Worm (Caenorhabditis elegans) whole organism, late embryonic: Measurements from ENCODE around the gene T26E4.3.
"Not testable (repeated sequence)": the region's sequence is repeated elsewhere in the genome, so short reads cannot be mapped to it uniquely, and the experiment has no call there.

Source experiments
- C08G9.2 ChIP-seq: sonication (generic microtip); optimal IDR thresholded peaks from 2 replicates; lab custom pipeline; 2016; ENCODE audit warnings: mild to moderate bottlenecking, missing genetic modification characterization, moderate library complexity, missing compliant biosample characterization
- C38D4.7 ChIP-seq: fragments of 200-800 bp; sonication (Bioruptor generic); optimal IDR thresholded peaks from 2 replicates; lab custom pipeline; 2018; ENCODE audit warnings: mild to moderate bottlenecking, missing genetic modification characterization, moderate library complexity, missing compliant biosample characterization
- F13H6.1 ChIP-seq: sonication (generic microtip); optimal IDR thresholded peaks from 2 replicates; lab custom pipeline; 2016; ENCODE audit warnings: missing genetic modification characterization, missing compliant biosample characterization
- K02D7.2 ChIP-seq: sonication (generic microtip); optimal IDR thresholded peaks from 2 replicates; lab custom pipeline; 2017; ENCODE audit warnings: mild to moderate bottlenecking, missing genetic modification characterization, missing compliant biosample characterization
- K09A11.1 ChIP-seq: sonication (generic microtip); optimal IDR thresholded peaks from 2 replicates; lab custom pipeline; 2017; ENCODE audit warnings: antibody characterized with exemption, mild to moderate bottlenecking, missing genetic modification characterization, missing compliant biosample characterization; ENCODE audit not compliant: insufficient read depth
- Y22D7AL.16 ChIP-seq: sonication (generic microtip); optimal IDR thresholded peaks from 2 replicates; lab custom pipeline; 2016; ENCODE audit warnings: missing genetic modification characterization, missing compliant biosample characterization
- ahr-1 ChIP-seq: sonication (generic microtip); optimal IDR thresholded peaks from 2 replicates; lab custom pipeline; 2016; ENCODE audit warnings: missing genetic modification characterization, missing compliant biosample characterization
- ama-1 ChIP-seq: fragments of 150-350 bp; optimal IDR thresholded peaks from 2 replicates; lab custom pipeline; 2014
- ceh-14 ChIP-seq: sonication (generic microtip); optimal IDR thresholded peaks from 2 replicates; lab custom pipeline; 2016; ENCODE audit warnings: missing genotype, missing genetic modification characterization, missing compliant biosample characterization
- ceh-18 ChIP-seq: sonication (generic microtip); optimal IDR thresholded peaks from 2 replicates; lab custom pipeline; 2016; ENCODE audit warnings: missing genetic modification characterization, missing compliant biosample characterization
- ceh-19 ChIP-seq: fragments of 200-800 bp; sonication (Bioruptor generic); optimal IDR thresholded peaks from 2 replicates; lab custom pipeline; 2018; ENCODE audit warnings: mild to moderate bottlenecking, missing genetic modification characterization, missing compliant biosample characterization
- ceh-2 ChIP-seq: sonication (generic microtip); optimal IDR thresholded peaks from 2 replicates; lab custom pipeline; 2016; ENCODE audit warnings: missing genotype, missing genetic modification characterization, missing compliant biosample characterization
- ceh-24 ChIP-seq: sonication (generic microtip); optimal IDR thresholded peaks from 2 replicates; lab custom pipeline; 2016; ENCODE audit warnings: mild to moderate bottlenecking, missing genetic modification characterization, missing compliant biosample characterization
- ceh-30 ChIP-seq: fragments of 150-350 bp; optimal IDR thresholded peaks from 2 replicates; lab custom pipeline; 2014; ENCODE audit warnings: missing biosample characterization, missing genetic modification characterization
- ceh-34 ChIP-seq: sonication (generic microtip); optimal IDR thresholded peaks from 2 replicates; lab custom pipeline; 2016; ENCODE audit warnings: mild to moderate bottlenecking, missing genetic modification characterization, missing compliant biosample characterization
- dve-1 ChIP-seq: sonication (generic microtip); optimal IDR thresholded peaks from 2 replicates; lab custom pipeline; 2017; ENCODE audit warnings: antibody characterized with exemption, mild to moderate bottlenecking, missing genetic modification characterization, missing compliant biosample characterization
- elt-2 ChIP-seq: sonication (generic microtip); optimal IDR thresholded peaks from 2 replicates; lab custom pipeline; 2016; ENCODE audit warnings: missing genetic modification reagents, missing genetic modification characterization, missing compliant biosample characterization
- eyg-1 ChIP-seq: sonication (generic microtip); optimal IDR thresholded peaks from 2 replicates; lab custom pipeline; 2016; ENCODE audit warnings: missing genotype, missing genetic modification characterization, missing compliant biosample characterization
- fkh-10 ChIP-seq: fragments of 150-350 bp; optimal IDR thresholded peaks from 2 replicates; lab custom pipeline; 2014; ENCODE audit warnings: missing biosample characterization, missing genetic modification reagents, missing genetic modification characterization
- fkh-6 ChIP-seq: sonication (generic microtip); optimal IDR thresholded peaks from 2 replicates; lab custom pipeline; 2016; ENCODE audit warnings: missing genetic modification characterization, missing compliant biosample characterization
- hlh-13 ChIP-seq: fragments of 200-800 bp; sonication (Bioruptor generic); optimal IDR thresholded peaks from 2 replicates; lab custom pipeline; 2018; ENCODE audit warnings: mild to moderate bottlenecking, missing genetic modification characterization, missing compliant biosample characterization
- hlh-30 ChIP-seq: sonication (generic microtip); optimal IDR thresholded peaks from 2 replicates; lab custom pipeline; 2017; ENCODE audit warnings: antibody characterized with exemption, missing genetic modification characterization, missing compliant biosample characterization; ENCODE audit not compliant: insufficient read depth
- hlh-6 ChIP-seq: sonication (generic microtip); optimal IDR thresholded peaks from 2 replicates; lab custom pipeline; 2016; ENCODE audit warnings: missing genotype, missing genetic modification characterization, missing compliant biosample characterization
- lim-6 ChIP-seq: sonication (generic microtip); optimal IDR thresholded peaks from 2 replicates; lab custom pipeline; 2016; ENCODE audit warnings: missing genetic modification characterization, missing compliant biosample characterization
- lin-11 ChIP-seq: fragments of 200-800 bp; sonication (Bioruptor generic); optimal IDR thresholded peaks from 2 replicates; lab custom pipeline; 2018; ENCODE audit warnings: mild to moderate bottlenecking, missing genetic modification characterization, missing compliant biosample characterization
- mec-3 ChIP-seq: sonication (generic microtip); optimal IDR thresholded peaks from 2 replicates; lab custom pipeline; 2016; ENCODE audit warnings: borderline replicate concordance, missing genetic modification characterization, missing compliant biosample characterization
- nfya-1 ChIP-seq: sonication (generic microtip); optimal IDR thresholded peaks from 2 replicates; lab custom pipeline; 2017; ENCODE audit warnings: missing genetic modification characterization, mild to moderate bottlenecking, missing compliant biosample characterization, antibody characterized with exemption, moderate library complexity
- nhr-11 ChIP-seq: fragments of 150-350 bp; optimal IDR thresholded peaks from 2 replicates; lab custom pipeline; 2014; ENCODE audit warnings: missing biosample characterization, missing genetic modification characterization
- npax-4 ChIP-seq: sonication (generic microtip); optimal IDR thresholded peaks from 2 replicates; lab custom pipeline; 2016; ENCODE audit warnings: missing genetic modification characterization, missing compliant biosample characterization
- pat-9 ChIP-seq: fragments of 200-800 bp; sonication (Bioruptor generic); optimal IDR thresholded peaks from 2 replicates; lab custom pipeline; 2018; ENCODE audit warnings: mild to moderate bottlenecking, missing genetic modification characterization, moderate library complexity, missing compliant biosample characterization
- pqm-1 ChIP-seq: sonication (generic microtip); optimal IDR thresholded peaks from 2 replicates; lab custom pipeline; 2016; ENCODE audit warnings: missing genetic modification characterization, missing compliant biosample characterization
- pros-1 ChIP-seq: fragments of 150-350 bp; optimal IDR thresholded peaks from 2 replicates; lab custom pipeline; 2014; ENCODE audit warnings: missing biosample characterization, missing genetic modification reagents, missing genetic modification characterization
- rnt-1 ChIP-seq: sonication (generic microtip); optimal IDR thresholded peaks from 2 replicates; lab custom pipeline; 2016; ENCODE audit warnings: missing genetic modification characterization, missing compliant biosample characterization
- sox-4 ChIP-seq: sonication (generic microtip); optimal IDR thresholded peaks from 2 replicates; lab custom pipeline; 2017; ENCODE audit warnings: mild to moderate bottlenecking, missing genetic modification characterization, inconsistent platforms, missing compliant biosample characterization
- tbx-7 ChIP-seq: sonication (generic microtip); optimal IDR thresholded peaks from 2 replicates; lab custom pipeline; 2016; ENCODE audit warnings: missing genotype, missing genetic modification characterization, missing compliant biosample characterization
- ttx-3 ChIP-seq: sonication (generic microtip); optimal IDR thresholded peaks from 2 replicates; lab custom pipeline; 2016; ENCODE audit warnings: missing genetic modification reagents, missing genetic modification characterization, missing compliant biosample characterization
- unc-3 ChIP-seq, 2 experiments: fragments of 200-800 bp in 1 of 2; sonication (Bioruptor generic) in 1 of 2; sonication (generic microtip) in 1 of 2; conservative IDR thresholded peaks in 1 of 2; optimal IDR thresholded peaks in 1 of 2; 2 replicates each; pipeline versions ENCODE4 v1.3.6 to Lab custom; 2016 to 2022; ENCODE audit warnings: missing compliant biosample characterization in 2 of 2, missing genetic modification characterization in 2 of 2, missing genetic modification reagents in 1 of 2
- unc-42 ChIP-seq: sonication (generic microtip); optimal IDR thresholded peaks from 2 replicates; lab custom pipeline; 2016; ENCODE audit warnings: missing genotype, missing genetic modification characterization, missing compliant biosample characterization
- ztf-16 ChIP-seq: sonication (generic microtip); optimal IDR thresholded peaks from 2 replicates; lab custom pipeline; 2017; ENCODE audit warnings: missing genetic modification characterization, missing compliant biosample characterization

T26E4.3 gene

ce11 chrV:15752049-15752448 is 30.5 kb upstream of the T26E4.3 start, which contains the start of gene str-43:
str-43 (minus strand) TSS chrV:15752149.
- TF ChIP-seq mec-3 = no peak
- TF ChIP-seq lim-6 (tag; lab: Kevin White, UChicago) = no peak
- no peak for TF ChIP-seq hlh-6 (tag; lab: Kevin White, UChicago)
- no peak for TF ChIP-seq hlh-13 (GFP tag; lab: Kevin White, UChicago)
- no peak for TF ChIP-seq npax-4
- no peak for TF ChIP-seq F13H6.1 (tag; lab: Kevin White, UChicago)
- TF ChIP-seq, all 69 proteins: peak for 0

- not testable (repeated sequence) for TF ChIP-seq ttx-3 (tag; lab: Kevin White, UChicago); npax-4; nhr-11 (tag; lab: Kevin White, UChicago)
Observed at ce11 chrV:15752941-15753340, 29.7 kb upstream of the T26E4.3 start, which contains the start of gene str-5. str-5 (plus strand) TSS chrV:15753241.

DNA sequence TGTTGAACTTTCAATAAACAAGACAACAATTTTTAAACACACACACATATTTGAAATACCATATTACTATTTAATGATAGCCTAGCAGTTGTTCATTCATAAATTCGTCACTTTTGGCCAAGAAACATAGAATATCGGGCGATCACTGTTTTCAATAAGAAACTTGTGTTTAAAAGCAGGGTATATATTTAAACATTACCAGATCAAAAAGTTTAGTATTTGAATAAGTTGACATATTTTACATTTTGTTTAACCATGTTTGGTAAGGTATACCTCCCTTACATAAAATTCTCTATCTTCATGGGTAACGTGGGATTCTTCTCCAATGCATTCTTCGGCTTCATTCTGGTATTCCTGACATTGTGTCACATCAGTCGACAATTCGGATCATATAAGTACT is 27.9 kb upstream of the T26E4.3 start, which contains the start of gene str-8:
Gene str-8 (plus strand): TSS at position 301 of the 400 bp plus-strand sequence.
- TF ChIP-seq eyg-1 (tag; lab: Kevin White, UChicago); Y22D7AL.16; ceh-18 (tag; lab: Kevin White, UChicago): not testable (repeated sequence)
- TF ChIP-seq, all 69 proteins: peak for 0; not testable (repeated sequence) for 69

- TF ChIP-seq sox-4 (no peak), ama-1 (lab: Kevin White, UChicago) (no peak), ceh-19 (no peak)
- TF ChIP-seq, all 69 proteins: peak for 0
Observed at ce11 chrV:15757645-15758044, 24.9 kb upstream of the T26E4.3 start.

- TF ChIP-seq fkh-6 (tag; lab: Kevin White, UChicago) (no peak), fkh-10 (GFP tag; lab: Kevin White, UChicago) (no peak), lin-11 (tag; lab: Kevin White, UChicago) (no peak), C08G9.2 (tag; lab: Kevin White, UChicago) (no peak), ceh-24 (tag; lab: Kevin White, UChicago) (no peak), rnt-1 (tag; lab: Kevin White, UChicago) (no peak), pat-9 (tag; lab: Kevin White, UChicago) (no peak), ceh-2 (no peak), eyg-1 (tag; lab: Kevin White, UChicago) (no peak)
Observed at ce11 chrV:15758449-15758848, 24.1 kb upstream of the T26E4.3 start, which contains the start of gene str-9. str-9 (plus strand) TSS chrV:15758749.

ce11 chrV:15766122-15766594 is 16.4 kb upstream of the T26E4.3 start, which contains the start of the genes haf-3 and F57A10.2:
haf-3 (minus strand) TSS chrV:15766172.
F57A10.2 (plus strand) TSS chrV:15766575.
- TF ChIP-seq F13H6.1 (tag; lab: Kevin White, UChicago) (no peak), ttx-3 (tag; lab: Kevin White, UChicago) (peak; percentile 2), elt-2 (tag; lab: Kevin White, UChicago) (peak; percentile 54), C38D4.7 (GFP tag; lab: Kevin White, UChicago) (no peak), dve-1 (tag; lab: Kevin White, UChicago) (peak; percentile 52), hlh-13 (GFP tag; lab: Kevin White, UChicago) (no peak), nhr-11 (tag; lab: Kevin White, UChicago) (no peak), unc-3 (GFP tag; conservative IDR thresholded peaks at IDR 0.05; lab: Robert Waterston, UW) (no peak), unc-3 (tag; optimal IDR thresholded peaks at IDR 0.05; lab: Kevin White, UChicago) (peak; percentile 13), eyg-1 (tag; lab: Kevin White, UChicago) (no peak), fkh-6 (tag; lab: Kevin White, UChicago) (no peak), Y22D7AL.16 (no peak), sox-4 (no peak), lin-11 (tag; lab: Kevin White, UChicago) (peak; percentile 10), unc-42 (tag; lab: Kevin White, UChicago) (peak; percentile 76), pqm-1 (tag; lab: Kevin White, UChicago) (no peak), pros-1 (no peak), ahr-1 (tag; lab: Kevin White, UChicago) (no peak), ceh-14 (tag; lab: Kevin White, UChicago) (no peak), ceh-18 (tag; lab: Kevin White, UChicago) (peak; percentile 32), ztf-16 (tag; lab: Kevin White, UChicago) (peak; percentile 10), K02D7.2 (no peak), K09A11.1 (tag; lab: Kevin White, UChicago) (no peak), ceh-30 (tag; lab: Kevin White, UChicago) (peak; percentile 84), C08G9.2 (tag; lab: Kevin White, UChicago) (no peak), nfya-1 (tag; lab: Kevin White, UChicago) (peak; percentile 77), ceh-34 (tag; lab: Kevin White, UChicago) (peak; percentile 4), hlh-30 (tag; lab: Kevin White, UChicago) (peak; percentile 7), tbx-7 (tag; lab: Kevin White, UChicago) (no peak), npax-4 (no peak)
